Worm (Caenorhabditis elegans) whole organism, early embryonic: ENCODE data around the gene ins-12.

ENCODE experiments used
- B0310.2 ChIP-seq: sonication (generic microtip); optimal IDR thresholded peaks from 2 replicates; lab custom pipeline; 2016; ENCODE audit warnings: mild to moderate bottlenecking, missing genetic modification characterization, missing compliant biosample characterization
- F13C5.2 ChIP-seq: sonication (generic microtip); optimal IDR thresholded peaks from 2 replicates; lab custom pipeline; 2017; ENCODE audit warnings: mild to moderate bottlenecking, missing genetic modification characterization, inconsistent platforms, missing compliant biosample characterization
- aly-1 ChIP-seq: sonication (generic microtip); optimal IDR thresholded peaks from 2 replicates; lab custom pipeline; 2016; ENCODE audit warnings: missing genetic modification characterization, missing compliant biosample characterization
- ama-1 ChIP-seq: fragments of 150-350 bp; optimal IDR thresholded peaks from 2 replicates; lab custom pipeline; 2014
- ceh-13 ChIP-seq: fragments of 200-800 bp; sonication (Bioruptor generic); optimal IDR thresholded peaks from 2 replicates; lab custom pipeline; 2018; ENCODE audit warnings: mild to moderate bottlenecking, missing genetic modification characterization, missing compliant biosample characterization
- ceh-36 ChIP-seq: sonication (generic microtip); optimal IDR thresholded peaks from 2 replicates; lab custom pipeline; 2016; ENCODE audit warnings: missing genetic modification characterization, inconsistent platforms, missing compliant biosample characterization
- ets-7 ChIP-seq: sonication (generic microtip); optimal IDR thresholded peaks from 2 replicates; lab custom pipeline; 2016; ENCODE audit warnings: missing genotype, missing genetic modification characterization, missing compliant biosample characterization
- flt-1 ChIP-seq: fragments of 200-800 bp; sonication (Bioruptor generic); IDR thresholded peaks from 2 replicates; pipeline ENCODE4 v1.3.6; 2022; ENCODE audit warnings: missing genetic modification characterization, missing compliant biosample characterization
- hmbx-1 ChIP-seq: sonication (generic microtip); optimal IDR thresholded peaks from 2 replicates; lab custom pipeline; 2016; ENCODE audit warnings: mild to moderate bottlenecking, missing genetic modification characterization, missing compliant biosample characterization
- hmg-4 ChIP-seq: fragments of 200-800 bp; sonication (Bioruptor generic); optimal IDR thresholded peaks from 2 replicates; lab custom pipeline; 2018; ENCODE audit warnings: mild to moderate bottlenecking, missing genetic modification characterization, missing compliant biosample characterization
- hnd-1 ChIP-seq: sonication (generic microtip); optimal IDR thresholded peaks from 2 replicates; lab custom pipeline; 2016; ENCODE audit warnings: missing genetic modification characterization, missing compliant biosample characterization
- pes-1 ChIP-seq: fragments of 200-800 bp; sonication (Bioruptor generic); IDR thresholded peaks from 2 replicates; pipeline ENCODE4 v1.3.6; 2022; ENCODE audit warnings: missing genetic modification reagents, missing genetic modification characterization, missing compliant biosample characterization
- scrt-1 ChIP-seq: fragments of 200-800 bp; sonication (Bioruptor generic); IDR thresholded peaks from 2 replicates; pipeline ENCODE4 v1.3.6; 2022; ENCODE audit warnings: missing genetic modification characterization, missing compliant biosample characterization
- sea-1 ChIP-seq: fragments of 200-800 bp; sonication (Bioruptor generic); conservative IDR thresholded peaks from 2 replicates; pipeline ENCODE4 v1.3.6; 2022; ENCODE audit warnings: missing genetic modification characterization, missing compliant biosample characterization
- tbx-11 ChIP-seq: fragments of 200-800 bp; sonication (Bioruptor generic); IDR thresholded peaks from 2 replicates; pipeline ENCODE4 v1.3.6; 2022; ENCODE audit warnings: missing genetic modification characterization, missing compliant biosample characterization
- tbx-37 ChIP-seq: fragments of 200-800 bp; sonication (Bioruptor generic); conservative IDR thresholded peaks from 2 replicates; pipeline ENCODE4 v1.3.6; 2022; ENCODE audit warnings: missing genetic modification reagents, missing genetic modification characterization, missing compliant biosample characterization
- tra-4 ChIP-seq: sonication (generic microtip); optimal IDR thresholded peaks from 2 replicates; lab custom pipeline; 2017; ENCODE audit warnings: missing genetic modification characterization, missing compliant biosample characterization

Gene ins-12

DNA sequence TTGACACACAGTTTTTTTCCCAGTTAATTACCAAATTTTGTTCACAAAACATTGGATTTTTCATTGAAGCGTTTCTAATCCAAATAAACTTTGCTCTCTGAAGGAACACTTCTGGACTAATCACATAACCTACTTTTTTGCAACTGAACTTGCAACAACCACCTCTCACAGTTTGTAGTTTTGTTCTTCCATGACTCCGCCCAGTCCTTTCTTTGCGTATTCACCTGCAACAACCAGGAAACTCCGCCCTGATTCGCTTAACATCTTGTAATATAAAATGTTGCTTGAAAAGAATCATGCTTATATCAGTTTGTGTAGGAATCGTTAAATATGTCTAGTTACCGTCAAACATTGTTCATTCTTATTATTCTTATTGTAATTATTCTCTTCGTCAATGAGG lies 2.0 kb downstream of the ins-12 start, which contains the start of gene ins-11:
ins-11 (plus strand) TSS at position 301 of the 400 bp plus-strand sequence.
- no peak for TF ChIP-seq aly-1 (tag; lab: Kevin White, UChicago)
- no peak for TF ChIP-seq B0310.2 (tag; lab: Kevin White, UChicago)
- TF ChIP-seq hmg-4 (GFP tag; lab: Kevin White, UChicago): no peak
- no peak for TF ChIP-seq sea-1 (GFP tag; lab: Robert Waterston, UW)
- no peak for TF ChIP-seq ama-1 (lab: Kevin White, UChicago)
- no peak for TF ChIP-seq tbx-37
- no peak for TF ChIP-seq F13C5.2
- no peak for TF ChIP-seq flt-1
- no peak for TF ChIP-seq ets-7 (tag; lab: Kevin White, UChicago)
- no peak for TF ChIP-seq hnd-1 (tag; lab: Kevin White, UChicago)
- TF ChIP-seq tbx-11 (GFP tag; lab: Robert Waterston, UW): no peak
- TF ChIP-seq tra-4 (tag; lab: Kevin White, UChicago): no peak
- TF ChIP-seq pes-1 (GFP tag; lab: Robert Waterston, UW): no peak
- TF ChIP-seq ceh-36: no peak
- no peak for TF ChIP-seq ceh-13 (GFP tag; lab: Kevin White, UChicago)

DNA sequence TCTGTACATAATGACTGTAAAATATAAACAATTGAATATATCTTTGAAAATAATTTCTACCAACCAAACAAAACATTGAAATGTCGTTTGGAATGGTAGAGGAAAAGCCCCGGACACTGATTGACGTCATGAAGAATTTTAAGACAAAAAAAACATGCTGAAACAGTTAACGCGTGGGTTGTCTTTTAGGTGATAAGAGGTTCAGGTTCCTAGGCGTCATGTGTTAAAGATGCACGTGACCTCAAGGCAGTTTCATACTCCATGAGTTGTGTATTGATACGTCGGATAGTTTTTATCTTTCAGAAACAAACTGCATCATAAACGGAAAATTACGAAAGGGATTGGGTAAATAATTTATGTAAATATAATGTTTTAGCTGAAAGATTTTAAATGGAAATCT lies 2.7 kb downstream of the ins-12 start:
- TF ChIP-seq tbx-37 (no peak), aly-1 (tag; lab: Kevin White, UChicago) (no peak), sea-1 (GFP tag; lab: Robert Waterston, UW) (no peak), hnd-1 (tag; lab: Kevin White, UChicago) (no peak), tra-4 (tag; lab: Kevin White, UChicago) (no peak), B0310.2 (tag; lab: Kevin White, UChicago) (no peak), tbx-11 (GFP tag; lab: Robert Waterston, UW) (no peak), ceh-36 (no peak), ceh-13 (GFP tag; lab: Kevin White, UChicago) (no peak), pes-1 (GFP tag; lab: Robert Waterston, UW) (no peak)

DNA sequence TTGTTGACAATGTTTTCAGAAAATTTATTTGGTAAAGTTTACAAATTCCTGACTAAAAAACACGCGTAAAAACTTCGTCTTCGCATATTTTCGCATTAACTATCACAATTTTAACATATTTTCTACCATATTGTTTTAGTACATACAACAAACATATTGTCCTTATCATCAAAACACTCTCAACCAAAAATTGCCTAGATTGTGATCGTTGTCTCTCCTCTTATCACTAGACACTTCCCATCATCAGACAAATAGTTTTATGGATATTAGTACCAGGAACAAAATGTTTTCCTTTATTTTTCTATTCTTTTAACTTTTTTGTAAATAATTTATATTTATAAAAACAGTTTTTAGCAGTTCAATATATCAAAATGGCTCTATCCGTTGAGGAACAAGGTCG lies 7.0 kb downstream of the ins-12 start, which contains the start of gene C17C3.3:
C17C3.3 (plus strand) TSS at position 346 of the 400 bp plus-strand sequence.
- TF ChIP-seq B0310.2 (tag; lab: Kevin White, UChicago): no peak
- no peak for TF ChIP-seq hnd-1 (tag; lab: Kevin White, UChicago)
- no peak for TF ChIP-seq hmbx-1 (tag; lab: Kevin White, UChicago)
- TF ChIP-seq tbx-11 (GFP tag; lab: Robert Waterston, UW): no peak
- no peak for TF ChIP-seq tra-4 (tag; lab: Kevin White, UChicago)
- no peak for TF ChIP-seq ama-1 (lab: Kevin White, UChicago)
- TF ChIP-seq ets-7 (tag; lab: Kevin White, UChicago): no peak

DNA sequence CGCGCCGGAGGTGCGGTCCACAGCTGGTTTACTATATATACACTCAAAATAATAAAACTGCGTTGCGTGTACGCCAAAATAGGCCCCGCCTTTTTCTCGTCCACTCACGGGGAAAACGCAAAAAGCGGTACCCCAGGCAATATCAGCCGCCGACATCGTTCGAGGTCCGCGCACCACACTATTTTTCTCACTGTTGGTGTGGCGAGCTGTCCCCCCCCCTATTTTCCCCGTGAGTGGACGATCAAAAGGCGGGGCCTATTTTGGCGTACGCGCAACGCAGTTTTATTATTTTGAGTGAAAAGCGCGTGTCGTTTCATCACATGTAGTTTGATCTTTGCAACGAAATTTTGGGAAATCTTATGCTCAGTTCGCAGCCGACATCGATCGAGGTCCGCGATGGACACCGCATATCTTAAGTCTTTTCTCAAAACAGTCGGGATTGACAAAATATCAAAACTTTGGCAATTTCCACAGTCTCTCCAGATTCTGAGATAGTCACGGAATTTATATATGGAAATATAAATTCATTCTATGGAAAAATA lies 10.7 kb downstream of the ins-12 start:
- TF ChIP-seq hmbx-1 (tag; lab: Kevin White, UChicago) (no peak), ama-1 (lab: Kevin White, UChicago) (no peak), hmg-4 (GFP tag; lab: Kevin White, UChicago) (no peak), F13C5.2 (no peak), ceh-36 (no peak), tra-4 (tag; lab: Kevin White, UChicago) (no peak), sea-1 (GFP tag; lab: Robert Waterston, UW) (0 out of 2 replicates have a peak, but pooled peaks have one; percentile 23)

DNA sequence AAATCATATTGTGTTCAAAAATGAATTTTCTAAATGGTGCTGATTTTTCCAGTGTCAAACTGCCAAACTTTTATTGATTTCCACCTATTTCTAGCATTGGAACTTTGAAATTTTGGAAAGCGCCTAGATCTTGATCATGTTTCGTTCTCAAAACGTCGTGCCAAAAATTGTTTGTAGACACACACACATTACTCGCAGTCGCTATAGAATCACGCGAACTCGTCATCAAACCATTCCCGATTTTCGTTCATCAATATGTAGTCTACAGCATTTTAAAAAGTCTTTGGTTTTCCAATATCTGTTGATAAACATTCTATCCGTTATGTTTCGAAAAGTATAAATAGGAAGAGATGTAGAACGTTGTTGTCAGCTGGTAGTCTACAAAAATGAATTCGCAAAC lies 15.9 kb downstream of the ins-12 start, which contains the start of the genes C17C3.1 and C17C3.15:
C17C3.1 (plus strand) TSS at position 301 of the 400 bp plus-strand sequence.
C17C3.15 (plus strand) TSS at position 383 of the 400 bp plus-strand sequence.
- TF ChIP-seq sea-1 (GFP tag; lab: Robert Waterston, UW): no peak
- no peak for TF ChIP-seq ceh-13 (GFP tag; lab: Kevin White, UChicago)
- TF ChIP-seq tra-4 (tag; lab: Kevin White, UChicago): no peak
- TF ChIP-seq pes-1 (GFP tag; lab: Robert Waterston, UW): no peak

DNA sequence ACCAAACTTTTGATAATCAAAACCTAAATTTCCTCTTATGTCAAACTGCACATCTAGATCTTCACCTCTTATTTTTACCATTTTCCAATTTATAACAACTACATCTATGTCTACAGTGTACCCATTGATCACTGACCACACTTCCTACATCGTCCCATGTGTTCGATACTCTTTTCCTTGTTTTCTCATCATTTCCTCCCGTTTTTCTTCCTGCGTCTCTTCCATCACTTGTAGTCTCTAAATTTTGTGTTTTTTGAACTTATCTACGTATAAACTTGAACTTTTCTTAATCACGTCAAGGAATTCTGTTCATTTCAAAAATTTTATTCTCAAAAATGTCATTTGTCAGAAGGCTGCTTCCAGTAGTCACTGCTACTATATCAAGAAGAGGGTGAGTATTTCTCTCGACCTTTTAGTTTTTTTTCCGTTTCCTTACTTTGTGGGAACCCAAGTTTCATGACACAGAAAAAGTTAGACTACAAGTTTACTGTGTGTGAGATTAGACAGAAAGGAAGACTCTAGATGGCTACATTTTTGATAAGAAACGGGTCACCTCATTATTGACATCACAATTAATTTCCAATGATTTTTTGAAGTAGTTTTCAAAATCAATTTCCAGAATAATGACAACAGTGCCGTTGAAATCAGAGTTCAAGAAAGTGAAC lies 17.8 kb downstream of the ins-12 start:
- no peak for TF ChIP-seq scrt-1 (GFP tag; lab: Robert Waterston, UW)
- no peak for TF ChIP-seq hnd-1 (tag; lab: Kevin White, UChicago)
- TF ChIP-seq B0310.2 (tag; lab: Kevin White, UChicago): no peak
- no peak for TF ChIP-seq tbx-11 (GFP tag; lab: Robert Waterston, UW)

DNA sequence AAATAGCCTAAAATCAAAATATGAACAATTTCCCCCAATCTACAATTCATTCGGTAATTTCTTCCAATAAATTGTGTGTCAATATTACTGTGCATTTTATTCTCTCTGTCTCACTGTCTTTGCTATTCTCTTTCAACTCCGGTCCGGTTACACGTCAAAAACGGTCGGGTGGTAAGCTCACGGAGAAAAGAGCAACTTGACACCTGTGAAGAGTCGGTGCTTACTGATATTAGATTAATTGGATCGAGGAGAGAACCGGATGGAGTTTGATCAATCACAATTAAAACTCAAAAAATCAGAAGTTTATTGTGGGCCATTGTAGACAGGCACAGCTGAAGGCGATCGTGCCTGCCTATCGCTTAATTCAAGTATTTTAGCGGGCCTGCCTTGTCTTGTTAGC lies 20.5 kb downstream of the ins-12 start:
- TF ChIP-seq scrt-1 (GFP tag; lab: Robert Waterston, UW) (no peak), ceh-13 (GFP tag; lab: Kevin White, UChicago) (no peak), tbx-37 (no peak), flt-1 (no peak), aly-1 (tag; lab: Kevin White, UChicago) (no peak), F13C5.2 (no peak), pes-1 (GFP tag; lab: Robert Waterston, UW) (no peak), hmbx-1 (tag; lab: Kevin White, UChicago) (no peak)

DNA sequence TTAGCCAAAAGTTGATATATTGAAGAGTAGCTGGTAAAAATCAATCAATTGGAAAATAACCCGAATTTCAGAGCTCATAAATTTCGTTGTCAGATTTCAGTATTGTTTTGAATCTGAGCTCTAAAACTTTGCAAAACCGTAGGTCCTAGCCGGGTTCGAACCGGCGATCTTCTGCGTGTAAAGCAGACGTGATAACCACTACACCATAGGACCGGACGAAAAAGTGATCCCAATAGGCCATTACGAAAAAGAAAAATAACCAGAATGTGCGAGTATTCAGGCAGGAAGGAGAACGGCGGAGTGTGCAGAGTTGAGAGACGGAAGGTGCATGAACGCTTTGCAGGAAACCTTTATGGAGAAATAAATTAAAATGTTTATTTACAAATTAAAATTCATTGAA lies 22.6 kb downstream of the ins-12 start:
- TF ChIP-seq tbx-11 (GFP tag; lab: Robert Waterston, UW): peak; percentile 59; the same call in 1 of the 2 replicates
- peak; percentile 33 for TF ChIP-seq ceh-36
- TF ChIP-seq sea-1 (GFP tag; lab: Robert Waterston, UW): 0 out of 2 replicates have a peak, but pooled peaks have one; percentile 64
- peak; percentile 66 for TF ChIP-seq scrt-1 (GFP tag; lab: Robert Waterston, UW)
- TF ChIP-seq ets-7 (tag; lab: Kevin White, UChicago): no peak
- TF ChIP-seq B0310.2 (tag; lab: Kevin White, UChicago): peak; percentile 27
- no peak for TF ChIP-seq aly-1 (tag; lab: Kevin White, UChicago)
- no peak for TF ChIP-seq ama-1 (lab: Kevin White, UChicago)
- TF ChIP-seq tra-4 (tag; lab: Kevin White, UChicago): no peak
- peak; percentile 33 for TF ChIP-seq F13C5.2
- TF ChIP-seq flt-1: peak; percentile 73
- peak; percentile 76 for TF ChIP-seq hmg-4 (GFP tag; lab: Kevin White, UChicago)
- TF ChIP-seq tbx-37: peak; percentile 37; the same call in 1 of the 2 replicates
- peak; percentile 36 for TF ChIP-seq ceh-13 (GFP tag; lab: Kevin White, UChicago)
- no peak for TF ChIP-seq pes-1 (GFP tag; lab: Robert Waterston, UW)
- TF ChIP-seq hnd-1 (tag; lab: Kevin White, UChicago): peak; percentile 20
- peak; percentile 22 for TF ChIP-seq hmbx-1 (tag; lab: Kevin White, UChicago)
